Fruit fly (Drosophila melanogaster): ENCODE measurements around the gene CG34175.

The CG34175 gene

DNA sequence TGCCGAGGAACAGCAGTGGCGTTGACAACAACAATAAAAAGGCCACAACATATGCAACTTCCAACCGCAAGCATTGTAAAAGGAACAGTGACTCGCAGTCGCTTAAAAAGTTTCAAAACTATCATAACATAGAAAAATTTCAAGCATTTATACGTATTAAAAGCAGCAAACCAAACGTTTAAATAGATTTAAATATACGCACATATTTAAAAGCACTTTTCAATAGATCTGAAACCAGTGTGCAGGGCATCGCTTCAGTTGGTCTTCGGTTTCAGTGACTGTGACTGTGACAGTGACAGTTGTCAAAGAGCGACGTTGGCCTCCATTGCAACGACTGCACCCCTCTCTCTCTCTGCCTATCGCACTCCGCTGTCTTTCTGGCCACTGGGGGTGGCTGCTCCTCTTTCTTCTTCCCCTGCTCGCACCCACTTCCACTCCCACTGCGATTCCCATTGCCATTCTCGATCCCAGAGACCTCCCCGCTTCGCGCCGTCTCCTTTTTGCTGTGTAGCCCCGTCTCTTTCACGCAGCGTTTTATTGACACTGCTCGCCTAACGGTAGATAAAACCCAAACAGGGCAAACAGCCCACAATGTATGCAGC is 49.6 kb upstream of the CG34175 start (continued):
- peak; percentile 77 for TF ChIP-seq lab (GFP tag; optimal IDR thresholded peaks at IDR 0.05)
- TF ChIP-seq pnt (GFP tag; optimal IDR thresholded peaks at IDR 0.05): peak; percentile 42
- TF ChIP-seq CG16815 (GFP tag; optimal IDR thresholded peaks at IDR 0.05): peak; percentile 43
- TF ChIP-seq CG2129 (GFP tag; IDR thresholded peaks at IDR 0.05; ENCODE audit: partially characterized antibody): no peak
- TF ChIP-seq ci (GFP tag; IDR thresholded peaks at IDR 0.05): peak; percentile 97
- peak; percentile 91 for TF ChIP-seq CG3726 (GFP tag; IDR thresholded peaks at IDR 0.05)
- TF ChIP-seq lmd (GFP tag; IDR thresholded peaks at IDR 0.05): peak; percentile 81
- TF ChIP-seq CG9609 (GFP tag; optimal IDR thresholded peaks at IDR 0.05): peak; percentile 29
- TF ChIP-seq mld (GFP tag; IDR thresholded peaks at IDR 0.05; ENCODE audit: partially characterized antibody): no peak
- peak; percentile 14 for TF ChIP-seq CG15514 (GFP tag; optimal IDR thresholded peaks at IDR 0.05)
- TF ChIP-seq Deaf1 (tag; optimal IDR thresholded peaks at IDR 0.05): peak; percentile 35
- peak; percentile 81 for TF ChIP-seq Ada2b (GFP tag; IDR thresholded peaks at IDR 0.05)
- TF ChIP-seq Eip74EF (GFP tag; optimal IDR thresholded peaks at IDR 0.05): peak in 1 of 2 experiments; percentile 75
- TF ChIP-seq NfI (GFP tag; optimal IDR thresholded peaks at IDR 0.05): peak; percentile 70
- TF ChIP-seq NFAT (GFP tag; IDR thresholded peaks at IDR 0.05): no peak
- no peak for TF ChIP-seq slou (GFP tag; optimal IDR thresholded peaks at IDR 0.05)
- TF ChIP-seq CG10366 (GFP tag; IDR thresholded peaks at IDR 0.05): peak; percentile 85
- peak; percentile 40 for TF ChIP-seq CG32532 (GFP tag; IDR thresholded peaks at IDR 0.05)
- peak; percentile 69 for TF ChIP-seq CG32767 (GFP tag; IDR thresholded peaks at IDR 0.05)
- peak; percentile 96 for TF ChIP-seq gce (GFP tag; IDR thresholded peaks at IDR 0.05)
- TF ChIP-seq CG15696 (tag; optimal IDR thresholded peaks at IDR 0.05): no peak
- TF ChIP-seq yki (optimal IDR thresholded peaks at IDR 0.05): no peak
- TF ChIP-seq Gug (GFP tag; IDR thresholded peaks at IDR 0.05): peak; percentile 81; the same call in 3 of the 4 replicates
- no peak for TF ChIP-seq Hr39 (optimal IDR thresholded peaks at IDR 0.05)
- no peak for TF ChIP-seq TFAM (GFP tag; optimal IDR thresholded peaks at IDR 0.05)
- TF ChIP-seq CG33557 (GFP tag; optimal IDR thresholded peaks at IDR 0.05): no peak
- peak; percentile 83 for TF ChIP-seq CG5953 (GFP tag; IDR thresholded peaks at IDR 0.05)
- TF ChIP-seq tll (GFP tag; optimal IDR thresholded peaks at IDR 0.05): no peak
- peak; percentile 2 for TF ChIP-seq CG11398 (GFP tag; optimal IDR thresholded peaks at IDR 0.05)
- TF ChIP-seq CG17385 (GFP tag; optimal IDR thresholded peaks at IDR 0.05): peak; percentile 80
- TF ChIP-seq CG14710 (tag; optimal IDR thresholded peaks at IDR 0.05): peak; percentile 66
- TF ChIP-seq CG12744 (GFP tag; optimal IDR thresholded peaks at IDR 0.05): no peak
- TF ChIP-seq CTCF (GFP tag; optimal IDR thresholded peaks at IDR 0.05): peak; percentile 46
- TF ChIP-seq Lhr (GFP tag; optimal IDR thresholded peaks at IDR 0.05): peak; percentile 53
- no peak for TF ChIP-seq Neu2 (GFP tag; optimal IDR thresholded peaks at IDR 0.05; ENCODE audit: borderline replicate concordance)
- TF ChIP-seq B-H1 (GFP tag; IDR thresholded peaks at IDR 0.05): peak; percentile 90
- TF ChIP-seq Mad (GFP tag; optimal IDR thresholded peaks at IDR 0.05): peak; percentile 58
- TF ChIP-seq CG17361 (GFP tag; IDR thresholded peaks at IDR 0.05): peak; percentile 83
- TF ChIP-seq salm (tag; optimal IDR thresholded peaks at IDR 0.05): peak; percentile 66
- peak; percentile 57 for TF ChIP-seq repo (GFP tag; optimal IDR thresholded peaks at IDR 0.05)
- peak; percentile 19 for TF ChIP-seq gcm2 (GFP tag; optimal IDR thresholded peaks at IDR 0.05)
- peak; percentile 65 for TF ChIP-seq Camta (GFP tag; optimal IDR thresholded peaks at IDR 0.05)
- TF ChIP-seq CG18599 (GFP tag; optimal IDR thresholded peaks at IDR 0.05): peak; percentile 51
- TF ChIP-seq CG11504 (tag; optimal IDR thresholded peaks at IDR 0.05): peak; percentile 83
- TF ChIP-seq H15 (GFP tag; IDR thresholded peaks at IDR 0.05): peak; percentile 90
- TF ChIP-seq CrebB (tag; optimal IDR thresholded peaks at IDR 0.05): peak; percentile 37
- peak; percentile 50; the same call in 1 of the 3 replicates for TF ChIP-seq z (GFP tag; IDR thresholded peaks at IDR 0.05)
- peak; percentile 18 for TF ChIP-seq HLH54F (GFP tag; optimal IDR thresholded peaks at IDR 0.05)
- peak; percentile 68 for TF ChIP-seq jing (GFP tag; optimal IDR thresholded peaks at IDR 0.05)
- TF ChIP-seq Hand (GFP tag; optimal IDR thresholded peaks at IDR 0.05): no peak
- TF ChIP-seq Sin3A (optimal IDR thresholded peaks at IDR 0.05): no peak
